Fruit fly (Drosophila melanogaster) whole organism, embryonic: ENCODE data around the gene Col4a1.

Experiments
- Antp ChIP-seq: fragments of 200-800 bp; sonication (Bioruptor generic); optimal IDR thresholded peaks from 3 replicates; lab custom pipeline; 2016; ENCODE audit warnings: missing biosample characterization, missing genetic modification characterization
- Bgb ChIP-seq: fragments of 200-800 bp; sonication (Bioruptor generic); IDR thresholded peaks from 2 replicates; pipeline ENCODE4 v1.3.6; 2022; ENCODE audit warnings: missing biosample characterization, missing genetic modification characterization; ENCODE audit not compliant: partially characterized antibody
- CG10565 ChIP-seq: fragments of 200-800 bp; sonication (Bioruptor generic); optimal IDR thresholded peaks from 3 replicates; lab custom pipeline; 2016; ENCODE audit warnings: missing biosample characterization, mild to moderate bottlenecking, missing genetic modification characterization
- CG1233 ChIP-seq: fragments of 200-800 bp; sonication (Bioruptor generic); optimal IDR thresholded peaks from 4 replicates; lab custom pipeline; 2018; ENCODE audit warnings: missing biosample characterization, mild to moderate bottlenecking, missing genetic modification characterization
- CG13287 ChIP-seq: fragments of 200-800 bp; sonication (Bioruptor generic); IDR thresholded peaks from 2 replicates; pipeline ENCODE4 v1.3.6; 2022; ENCODE audit warnings: missing biosample characterization, missing genetic modification characterization; ENCODE audit not compliant: partially characterized antibody
- CG17568 ChIP-seq: fragments of 200-800 bp; sonication (Bioruptor generic); optimal IDR thresholded peaks from 2 replicates; lab custom pipeline; 2018; ENCODE audit warnings: missing biosample characterization, mild to moderate bottlenecking, missing genetic modification characterization, moderate library complexity
- CG31224 ChIP-seq: fragments of 200-800 bp; sonication (Bioruptor generic); IDR thresholded peaks from 2 replicates; pipeline ENCODE4 v1.3.6; 2022; ENCODE audit warnings: missing biosample characterization, missing genetic modification characterization
- CG33557 ChIP-seq: fragments of 200-800 bp; sonication (Bioruptor generic); optimal IDR thresholded peaks from 2 replicates; lab custom pipeline; 2019; ENCODE audit warnings: missing biosample characterization, mild to moderate bottlenecking, missing genetic modification characterization, moderate library complexity
- CG34224 ChIP-seq: fragments of 200-800 bp; sonication (Bioruptor generic); IDR thresholded peaks from 3 replicates; pipeline ENCODE4 v1.3.6; 2022; ENCODE audit warnings: missing biosample characterization, missing genetic modification characterization; ENCODE audit not compliant: partially characterized antibody
- CG3726 ChIP-seq: fragments of 200-800 bp; sonication (Bioruptor generic); IDR thresholded peaks from 3 replicates; pipeline ENCODE4, ENCODE4 v1.3.6; 2022; ENCODE audit warnings: missing biosample characterization, missing genetic modification characterization
- CG4617 ChIP-seq: fragments of 200-800 bp; sonication (Bioruptor generic); optimal IDR thresholded peaks from 3 replicates; lab custom pipeline; 2016; ENCODE audit warnings: missing biosample characterization, missing genetic modification characterization, borderline replicate concordance
- CG6272 ChIP-seq: fragments of 200-800 bp; sonication (Bioruptor generic); IDR thresholded peaks from 2 replicates; pipeline ENCODE4 v1.3.6; 2022; ENCODE audit warnings: missing biosample characterization, missing genetic modification characterization
- CG6654 ChIP-seq: fragments of 200-800 bp; sonication (Bioruptor generic); optimal IDR thresholded peaks from 2 replicates; lab custom pipeline; 2017; ENCODE audit warnings: missing biosample characterization, mild to moderate bottlenecking, missing genetic modification characterization
- CG7928 ChIP-seq: fragments of 200-800 bp; sonication (Bioruptor generic); optimal IDR thresholded peaks from 2 replicates; lab custom pipeline; 2017; ENCODE audit warnings: missing biosample characterization, mild to moderate bottlenecking, missing genetic modification characterization
- CG8359 ChIP-seq: fragments of 200-800 bp; sonication (Bioruptor generic); optimal IDR thresholded peaks from 2 replicates; lab custom pipeline; 2017; ENCODE audit warnings: missing biosample characterization, mild to moderate bottlenecking, missing genetic modification characterization, borderline replicate concordance
- CG9932 ChIP-seq: fragments of 200-800 bp; sonication (Bioruptor generic); IDR thresholded peaks from 2 replicates; pipeline ENCODE4 v1.3.6; 2022; ENCODE audit warnings: missing biosample characterization, missing genetic modification characterization
- Dbx ChIP-seq: fragments of 200-800 bp; sonication (Bioruptor generic); IDR thresholded peaks from 3 replicates; pipeline ENCODE4 v1.3.6; 2022; ENCODE audit warnings: missing biosample characterization, missing genetic modification characterization
- Dip3 ChIP-seq: fragments of 200-800 bp; sonication (Bioruptor generic); optimal IDR thresholded peaks from 3 replicates; lab custom pipeline; 2016; ENCODE audit warnings: missing biosample characterization, missing genetic modification characterization
- Doc3 ChIP-seq: fragments of 200-800 bp; sonication (Bioruptor generic); IDR thresholded peaks from 3 replicates; pipeline ENCODE4 v1.3.6; 2022; ENCODE audit warnings: missing biosample characterization, missing genetic modification characterization; ENCODE audit not compliant: partially characterized antibody
- Dp ChIP-seq: fragments of 200-800 bp; sonication (Bioruptor generic); optimal IDR thresholded peaks from 2 replicates; lab custom pipeline; 2018; ENCODE audit warnings: missing biosample characterization, mild to moderate bottlenecking, missing genetic modification characterization, moderate library complexity
- ERR ChIP-seq: fragments of 200-800 bp; sonication (Bioruptor generic); optimal IDR thresholded peaks from 2 replicates; lab custom pipeline; 2016; ENCODE audit warnings: missing biosample characterization, missing genetic modification characterization
- GATAe ChIP-seq: fragments of 200-800 bp; sonication (Bioruptor generic); conservative IDR thresholded peaks from 2 replicates; pipeline ENCODE4 v1.3.6; 2022; ENCODE audit warnings: missing biosample characterization, missing genetic modification characterization
- HLH4C ChIP-seq: fragments of 200-800 bp; sonication (Bioruptor generic); IDR thresholded peaks from 3 replicates; pipeline ENCODE4 v1.3.6; 2022; ENCODE audit warnings: missing biosample characterization, missing genetic modification characterization; ENCODE audit not compliant: partially characterized antibody
- HLHmδ ChIP-seq: fragments of 200-800 bp; sonication (Bioruptor generic); optimal IDR thresholded peaks from 2 replicates; lab custom pipeline; 2018; ENCODE audit warnings: missing biosample characterization, mild to moderate bottlenecking, missing genetic modification characterization, moderate library complexity
- Hr39 ChIP-seq: fragments of >200 bp; optimal IDR thresholded peaks from 2 replicates; lab custom pipeline; 2017
- Mad ChIP-seq: fragments of 200-800 bp; sonication (Bioruptor generic); optimal IDR thresholded peaks from 2 replicates; lab custom pipeline; 2016; ENCODE audit warnings: missing biosample characterization, missing genetic modification characterization
- Optix ChIP-seq: fragments of 200-800 bp; sonication (Bioruptor generic); IDR thresholded peaks from 3 replicates; pipeline ENCODE4 v1.3.6; 2022; ENCODE audit warnings: missing biosample characterization, missing genetic modification characterization
- Rfx ChIP-seq: fragments of 200-800 bp; sonication (Bioruptor generic); IDR thresholded peaks from 2 replicates; pipeline ENCODE4 v1.3.6; 2022; ENCODE audit warnings: missing biosample characterization, missing genetic modification characterization
- Stat92E ChIP-seq, 3 experiments: fragments of >200 bp in 2 of 3; fragments of 200-800 bp in 1 of 3; sonication (Bioruptor generic) in 1 of 3; optimal IDR thresholded peaks; 2 replicates each; lab custom pipeline; 2017 to 2019; ENCODE audit warnings: missing biosample characterization in 3 of 3, missing genetic modification characterization in 3 of 3, mild to moderate bottlenecking in 1 of 3, moderate library complexity in 1 of 3
- Vsx1 ChIP-seq: fragments of 200-800 bp; sonication (Bioruptor generic); optimal IDR thresholded peaks from 2 replicates; lab custom pipeline; 2017; ENCODE audit warnings: missing biosample characterization, mild to moderate bottlenecking, missing genetic modification characterization, missing genetic modification reagents
- al ChIP-seq: fragments of 200-800 bp; sonication (Bioruptor generic); IDR thresholded peaks from 2 replicates; pipeline ENCODE4 v1.3.6; 2022; ENCODE audit warnings: missing biosample characterization, missing genetic modification characterization
- amos ChIP-seq: fragments of 200-800 bp; sonication (Bioruptor generic); IDR thresholded peaks from 2 replicates; pipeline ENCODE4 v1.3.6; 2022; ENCODE audit warnings: missing biosample characterization, missing genetic modification characterization; ENCODE audit not compliant: partially characterized antibody
- ash1 ChIP-seq: fragments of 200-800 bp; sonication (Bioruptor generic); optimal IDR thresholded peaks from 2 replicates; lab custom pipeline; 2018; ENCODE audit warnings: missing biosample characterization, mild to moderate bottlenecking, missing genetic modification characterization
- bbx ChIP-seq: fragments of 200-800 bp; sonication (Bioruptor generic); IDR thresholded peaks from 2 replicates; pipeline ENCODE4 v1.3.6; 2022; ENCODE audit warnings: missing biosample characterization, missing genetic modification characterization; ENCODE audit not compliant: partially characterized antibody
- crc ChIP-seq: fragments of 200-800 bp; sonication (Bioruptor generic); optimal IDR thresholded peaks from 2 replicates; lab custom pipeline; 2016; ENCODE audit warnings: missing biosample characterization, missing genetic modification characterization
- eyg ChIP-seq: fragments of 200-800 bp; sonication (Bioruptor generic); optimal IDR thresholded peaks from 3 replicates; lab custom pipeline; 2016; ENCODE audit warnings: missing biosample characterization, missing genetic modification characterization
- ftz-f1 ChIP-seq: fragments of 200-800 bp; sonication (Bioruptor generic); optimal IDR thresholded peaks from 2 replicates; lab custom pipeline; 2016; ENCODE audit warnings: missing biosample characterization, missing genetic modification characterization
- hbn ChIP-seq: fragments of 200-800 bp; sonication (Bioruptor generic); IDR thresholded peaks from 2 replicates; pipeline ENCODE4 v1.3.6; 2022; ENCODE audit warnings: missing biosample characterization, missing genetic modification characterization; ENCODE audit not compliant: partially characterized antibody
- knrl ChIP-seq: fragments of 200-800 bp; sonication (Bioruptor generic); IDR thresholded peaks from 3 replicates; pipeline ENCODE4 v1.3.6; 2022; ENCODE audit warnings: missing biosample characterization, missing genetic modification characterization; ENCODE audit not compliant: partially characterized antibody
- lab ChIP-seq: fragments of 200-800 bp; sonication (Bioruptor generic); optimal IDR thresholded peaks from 3 replicates; lab custom pipeline; 2017; ENCODE audit warnings: missing biosample characterization, missing genetic modification characterization, mild to moderate bottlenecking, moderate library complexity, missing genetic modification reagents
- nmo ChIP-seq: fragments of 200-800 bp; sonication (Bioruptor generic); optimal IDR thresholded peaks from 2 replicates; lab custom pipeline; 2018; ENCODE audit warnings: missing biosample characterization, mild to moderate bottlenecking, missing genetic modification characterization, moderate library complexity
- nom ChIP-seq: fragments of 200-800 bp; sonication (Bioruptor generic); optimal IDR thresholded peaks from 2 replicates; lab custom pipeline; 2017; ENCODE audit warnings: missing biosample characterization, missing genetic modification characterization, mild to moderate bottlenecking, moderate library complexity, missing genetic modification reagents
- oc ChIP-seq: fragments of 200-800 bp; sonication (Bioruptor generic); optimal IDR thresholded peaks from 2 replicates; lab custom pipeline; 2018; ENCODE audit warnings: missing biosample characterization, mild to moderate bottlenecking, missing genetic modification characterization, moderate library complexity
- sd ChIP-seq: fragments of 200-800 bp; sonication (Bioruptor generic); optimal IDR thresholded peaks from 3 replicates; lab custom pipeline; 2018; ENCODE audit warnings: missing biosample characterization, mild to moderate bottlenecking, missing genetic modification characterization, moderate library complexity
- trh ChIP-seq: fragments of 200-800 bp; sonication (Bioruptor generic); optimal IDR thresholded peaks from 2 replicates; lab custom pipeline; 2016; ENCODE audit warnings: missing biosample characterization, missing genetic modification characterization
- unc-4 ChIP-seq: fragments of 200-800 bp; sonication (Bioruptor generic); IDR thresholded peaks from 2 replicates; pipeline ENCODE4 v1.3.6; 2022; ENCODE audit warnings: missing biosample characterization, missing genetic modification characterization; ENCODE audit not compliant: partially characterized antibody
- vnd ChIP-seq: fragments of 200-800 bp; sonication (Bioruptor generic); IDR thresholded peaks from 3 replicates; pipeline ENCODE4 v1.3.6; 2022; ENCODE audit warnings: missing biosample characterization, missing genetic modification characterization; ENCODE audit not compliant: partially characterized antibody
- zfh2 ChIP-seq: fragments of 200-800 bp; sonication (Bioruptor generic); optimal IDR thresholded peaks from 2 replicates; lab custom pipeline; 2016; ENCODE audit warnings: missing biosample characterization, missing genetic modification characterization

Col4a1 gene

DNA sequence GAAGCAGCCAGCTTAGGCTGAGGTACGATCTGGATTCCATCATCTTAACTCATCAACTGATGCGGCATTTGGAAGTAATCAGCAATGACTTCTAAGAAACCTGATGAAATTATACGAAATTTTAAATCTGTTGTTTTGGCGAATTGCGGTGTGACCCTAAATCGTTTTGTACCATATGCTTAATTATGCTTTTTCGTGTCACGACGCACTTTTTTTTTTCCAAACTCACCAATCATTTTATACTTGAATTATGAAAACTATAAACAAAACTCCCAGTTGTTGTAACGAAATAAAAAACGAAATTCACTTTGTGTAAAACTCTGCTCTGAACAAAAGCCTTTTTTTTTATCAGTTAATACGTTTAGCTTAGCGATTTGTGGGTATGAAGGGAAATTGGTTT is 28.7 kb downstream of the Col4a1 start, which contains the start of gene Nepl3 (continued):
- TF ChIP-seq eyg (GFP tag; lab: Kevin White, UChicago): no peak
- no peak for TF ChIP-seq CG1233 (GFP tag; lab: Kevin White, UChicago)
- TF ChIP-seq CG17568 (GFP tag; lab: Kevin White, UChicago): no peak
- TF ChIP-seq Bgb (GFP tag; lab: Robert Waterston, UW): peak; percentile 47; the same call in 1 of the 2 replicates
- TF ChIP-seq amos: peak; percentile 51; the same call in 1 of the 2 replicates
- TF ChIP-seq nom (GFP tag; lab: Kevin White, UChicago): no peak
- TF ChIP-seq HLH4C (GFP tag; lab: Robert Waterston, UW): peak; percentile 44; the same call in 1 of the 3 replicates
- TF ChIP-seq ftz-f1: no peak
- TF ChIP-seq Stat92E (GFP tag; optimal IDR thresholded peaks at IDR 0.05; lab: Kevin White, UChicago): no peak
- no peak for TF ChIP-seq GATAe (GFP tag; lab: Robert Waterston, UW)
- TF ChIP-seq Optix (GFP tag; lab: Robert Waterston, UW): no peak
- TF ChIP-seq unc-4: peak; percentile 69
- TF ChIP-seq Hr39 (lab: Kevin White, UChicago): no peak
- no peak for TF ChIP-seq Mad (GFP tag; lab: Kevin White, UChicago)
- no peak for TF ChIP-seq CG6272 (GFP tag; lab: Robert Waterston, UW)
- TF ChIP-seq Dbx: no peak
- TF ChIP-seq Antp (GFP tag; lab: Kevin White, UChicago): no peak
- TF ChIP-seq CG4617 (GFP tag; lab: Kevin White, UChicago): no peak
- peak; percentile 41 for TF ChIP-seq Dp
- no peak for TF ChIP-seq CG6654 (GFP tag; lab: Kevin White, UChicago)
- no peak for TF ChIP-seq crc (GFP tag; lab: Kevin White, UChicago)
- no peak for TF ChIP-seq CG7928 (GFP tag; lab: Kevin White, UChicago)
- peak; percentile 22; the same call in 1 of the 3 replicates for TF ChIP-seq knrl (GFP tag; lab: Robert Waterston, UW)
- 0 out of 2 replicates have a peak, but pooled peaks have one; percentile 51 for TF ChIP-seq hbn (GFP tag; lab: Robert Waterston, UW)
- no peak for TF ChIP-seq ERR
- no peak for TF ChIP-seq CG3726
- no peak for TF ChIP-seq CG8359 (GFP tag; lab: Kevin White, UChicago)
- peak; percentile 63 for TF ChIP-seq CG34224
- TF ChIP-seq CG9932 (GFP tag; lab: Robert Waterston, UW): no peak
- TF ChIP-seq HLHmδ (GFP tag; lab: Kevin White, UChicago): no peak
- no peak for TF ChIP-seq Dip3 (GFP tag; lab: Kevin White, UChicago)
- no peak for TF ChIP-seq nmo
- no peak for TF ChIP-seq trh (GFP tag; lab: Kevin White, UChicago)
- TF ChIP-seq vnd (GFP tag; lab: Robert Waterston, UW): peak; percentile 44; the same call in 1 of the 3 replicates
- TF ChIP-seq CG13287 (GFP tag; lab: Robert Waterston, UW): peak; percentile 80
- no peak for TF ChIP-seq zfh2
- no peak for TF ChIP-seq Rfx (GFP tag; lab: Robert Waterston, UW)
- TF ChIP-seq lab (GFP tag; lab: Kevin White, UChicago): no peak
- no peak for TF ChIP-seq ash1 (GFP tag; lab: Kevin White, UChicago)
- TF ChIP-seq CG33557 (GFP tag; lab: Kevin White, UChicago): no peak
- TF ChIP-seq Doc3: peak; percentile 65
- TF ChIP-seq Vsx1 (GFP tag; lab: Kevin White, UChicago): no peak
- TF ChIP-seq sd: no peak
- TF ChIP-seq oc (tag; lab: Kevin White, UChicago): no peak
- peak; percentile 28; the same call in 1 of the 2 replicates for TF ChIP-seq bbx
- TF ChIP-seq CG31224 (GFP tag; lab: Robert Waterston, UW): no peak
- no peak for TF ChIP-seq al (GFP tag; lab: Robert Waterston, UW)
- no peak for TF ChIP-seq CG10565 (GFP tag; lab: Kevin White, UChicago)
